Fruit fly (Drosophila melanogaster) whole organism, embryonic: ENCODE results near the gene ssp3.

Experiments used
- Abd-B ChIP-seq: fragments of 200-800 bp; sonication (Bioruptor generic); optimal IDR thresholded peaks from 2 replicates; lab custom pipeline; 2018; ENCODE audit warnings: missing biosample characterization, mild to moderate bottlenecking, missing genetic modification characterization, moderate library complexity
- CG10147 ChIP-seq: fragments of 200-800 bp; sonication (Bioruptor generic); optimal IDR thresholded peaks from 2 replicates; lab custom pipeline; 2019; ENCODE audit warnings: missing biosample characterization, mild to moderate bottlenecking, missing genetic modification characterization, moderate library complexity
- CG10274 ChIP-seq: fragments of 200-800 bp; sonication (Bioruptor generic); optimal IDR thresholded peaks from 3 replicates; lab custom pipeline; 2017; ENCODE audit warnings: missing biosample characterization, mild to moderate bottlenecking, missing genetic modification characterization
- CG10431 ChIP-seq: fragments of 200-800 bp; sonication (Bioruptor generic); optimal IDR thresholded peaks from 3 replicates; lab custom pipeline; 2018; ENCODE audit warnings: missing biosample characterization, mild to moderate bottlenecking, missing genetic modification characterization
- CG10462 ChIP-seq: fragments of 200-800 bp; sonication (Bioruptor generic); optimal IDR thresholded peaks from 2 replicates; lab custom pipeline; 2016; ENCODE audit warnings: missing biosample characterization, missing genetic modification characterization
- CG13424 ChIP-seq: fragments of 200-800 bp; sonication (Bioruptor generic); optimal IDR thresholded peaks from 2 replicates; lab custom pipeline; 2019; ENCODE audit warnings: missing biosample characterization, mild to moderate bottlenecking, missing genetic modification characterization, moderate library complexity
- CG15479 ChIP-seq: fragments of 200-800 bp; sonication (Bioruptor generic); optimal IDR thresholded peaks from 3 replicates; lab custom pipeline; 2019; ENCODE audit warnings: missing biosample characterization, mild to moderate bottlenecking, missing genetic modification characterization, moderate library complexity
- CG17328 ChIP-seq: fragments of 200-800 bp; sonication (Bioruptor generic); IDR thresholded peaks from 2 replicates; pipeline ENCODE4 v1.3.6; 2022; ENCODE audit warnings: missing biosample characterization, missing genetic modification characterization
- CG17912 ChIP-seq: fragments of 200-800 bp; sonication (Bioruptor generic); optimal IDR thresholded peaks from 2 replicates; lab custom pipeline; 2018; ENCODE audit warnings: missing biosample characterization, mild to moderate bottlenecking, missing genetic modification characterization
- CG18262 ChIP-seq: fragments of 200-800 bp; optimal IDR thresholded peaks from 3 replicates; lab custom pipeline; 2019; ENCODE audit warnings: missing biosample characterization, mild to moderate bottlenecking, missing genetic modification characterization, moderate library complexity
- CG2678 ChIP-seq: fragments of 200-800 bp; sonication (Bioruptor generic); optimal IDR thresholded peaks from 3 replicates; lab custom pipeline; 2019; ENCODE audit warnings: missing biosample characterization, mild to moderate bottlenecking, missing genetic modification characterization, moderate library complexity
- CG2875 ChIP-seq: fragments of 200-800 bp; sonication (Bioruptor generic); optimal IDR thresholded peaks from 2 replicates; lab custom pipeline; 2017; ENCODE audit warnings: missing biosample characterization, mild to moderate bottlenecking, missing genetic modification characterization, missing genetic modification reagents
- CG33557 ChIP-seq: fragments of 200-800 bp; sonication (Bioruptor generic); optimal IDR thresholded peaks from 2 replicates; lab custom pipeline; 2019; ENCODE audit warnings: missing biosample characterization, mild to moderate bottlenecking, missing genetic modification characterization, moderate library complexity
- CG43689 ChIP-seq: fragments of 200-800 bp; sonication (Bioruptor generic); IDR thresholded peaks from 2 replicates; pipeline ENCODE4 v1.3.6; 2022; ENCODE audit warnings: missing biosample characterization, missing genetic modification characterization
- CG6254 ChIP-seq: fragments of 200-800 bp; sonication (Bioruptor generic); optimal IDR thresholded peaks from 3 replicates; lab custom pipeline; 2017; ENCODE audit warnings: mild to moderate bottlenecking, missing biosample characterization, missing genetic modification reagents, missing genetic modification characterization
- CG8089 ChIP-seq: fragments of 200-800 bp; sonication (Bioruptor generic); optimal IDR thresholded peaks from 3 replicates; lab custom pipeline; 2016; ENCODE audit warnings: missing biosample characterization, missing genetic modification characterization
- CG9932 ChIP-seq: fragments of 200-800 bp; sonication (Bioruptor generic); IDR thresholded peaks from 2 replicates; pipeline ENCODE4 v1.3.6; 2022; ENCODE audit warnings: missing biosample characterization, missing genetic modification characterization
- Camta ChIP-seq: fragments of 200-800 bp; sonication (Bioruptor generic); optimal IDR thresholded peaks from 2 replicates; lab custom pipeline; 2016; ENCODE audit warnings: missing biosample characterization, missing genetic modification characterization
- CoRest ChIP-seq: fragments of 200-800 bp; sonication (Bioruptor generic); optimal IDR thresholded peaks from 3 replicates; lab custom pipeline; 2018; ENCODE audit warnings: missing biosample characterization, mild to moderate bottlenecking, missing genetic modification characterization, moderate library complexity
- HLH4C ChIP-seq: fragments of 200-800 bp; sonication (Bioruptor generic); IDR thresholded peaks from 3 replicates; pipeline ENCODE4 v1.3.6; 2022; ENCODE audit warnings: missing biosample characterization, missing genetic modification characterization; ENCODE audit not compliant: partially characterized antibody
- Hr3 ChIP-seq: fragments of 200-800 bp; sonication (Bioruptor generic); optimal IDR thresholded peaks from 3 replicates; lab custom pipeline; 2016; ENCODE audit warnings: missing biosample characterization, missing genetic modification characterization
- Lhr ChIP-seq: fragments of 200-800 bp; sonication (Bioruptor generic); optimal IDR thresholded peaks from 3 replicates; lab custom pipeline; 2017; ENCODE audit warnings: mild to moderate bottlenecking, missing biosample characterization, missing genetic modification reagents, missing genetic modification characterization
- NfI ChIP-seq: fragments of 200-800 bp; sonication (Bioruptor generic); optimal IDR thresholded peaks from 3 replicates; lab custom pipeline; 2018; ENCODE audit warnings: missing biosample characterization, mild to moderate bottlenecking, missing genetic modification characterization, moderate library complexity
- Oaz ChIP-seq: fragments of 200-800 bp; sonication (Bioruptor generic); IDR thresholded peaks from 2 replicates; pipeline ENCODE4 v1.3.6; 2022; ENCODE audit warnings: missing biosample characterization, missing genetic modification characterization
- Optix ChIP-seq: fragments of 200-800 bp; sonication (Bioruptor generic); IDR thresholded peaks from 3 replicates; pipeline ENCODE4 v1.3.6; 2022; ENCODE audit warnings: missing biosample characterization, missing genetic modification characterization
- Sin3A ChIP-seq: fragments of >200 bp; optimal IDR thresholded peaks from 2 replicates; lab custom pipeline; 2018
- Sry-δ ChIP-seq: fragments of 200-800 bp; sonication (Bioruptor generic); optimal IDR thresholded peaks from 2 replicates; lab custom pipeline; 2016; ENCODE audit warnings: missing biosample characterization, missing genetic modification characterization
- ab ChIP-seq: fragments of 200-800 bp; sonication (Bioruptor generic); optimal IDR thresholded peaks from 2 replicates; lab custom pipeline; 2016; ENCODE audit warnings: missing biosample characterization, missing genetic modification characterization
- ato ChIP-seq: fragments of 200-800 bp; sonication (Bioruptor generic); IDR thresholded peaks from 2 replicates; pipeline ENCODE4 v1.3.6; 2022; ENCODE audit warnings: missing biosample characterization, missing genetic modification characterization; ENCODE audit not compliant: partially characterized antibody
- btn ChIP-seq: fragments of 200-800 bp; sonication (Bioruptor generic); optimal IDR thresholded peaks from 2 replicates; lab custom pipeline; 2016; ENCODE audit warnings: missing biosample characterization, missing genetic modification characterization
- croc ChIP-seq: fragments of 200-800 bp; sonication (Bioruptor generic); conservative IDR thresholded peaks from 3 replicates; pipeline ENCODE4 v1.3.6; 2022; ENCODE audit warnings: missing biosample characterization, missing genetic modification characterization
- crol ChIP-seq: fragments of 200-800 bp; sonication (Bioruptor generic); IDR thresholded peaks from 2 replicates; pipeline ENCODE4 v1.3.6; 2022; ENCODE audit warnings: missing biosample characterization, missing genetic modification characterization
- cwo ChIP-seq: fragments of 200-800 bp; sonication (Bioruptor generic); optimal IDR thresholded peaks from 3 replicates; lab custom pipeline; 2017; ENCODE audit warnings: missing biosample characterization, missing genetic modification characterization, mild to moderate bottlenecking, moderate library complexity, missing genetic modification reagents
- esg ChIP-seq: fragments of 200-800 bp; sonication (Bioruptor generic); conservative IDR thresholded peaks from 2 replicates; pipeline ENCODE4 v1.3.6; 2022; ENCODE audit warnings: missing biosample characterization, missing genetic modification characterization
- fd96Cb ChIP-seq: fragments of 200-800 bp; sonication (Bioruptor generic); optimal IDR thresholded peaks from 2 replicates; lab custom pipeline; 2018; ENCODE audit warnings: missing biosample characterization, mild to moderate bottlenecking, missing genetic modification characterization, moderate library complexity
- grau ChIP-seq: fragments of 200-800 bp; optimal IDR thresholded peaks from 3 replicates; lab custom pipeline; 2019; ENCODE audit warnings: missing biosample characterization, mild to moderate bottlenecking, missing genetic modification characterization, moderate library complexity
- lola ChIP-seq, 3 experiments: fragments of >200 bp in 2 of 3; fragments of 200-800 bp in 1 of 3; sonication (Bioruptor generic) in 1 of 3; optimal IDR thresholded peaks; 2 replicates each; lab custom pipeline; 2017 to 2019; ENCODE audit warnings: missing biosample characterization in 3 of 3, missing genetic modification characterization in 3 of 3, mild to moderate bottlenecking in 1 of 3, moderate library complexity in 1 of 3
- nau ChIP-seq: fragments of 200-800 bp; sonication (Bioruptor generic); optimal IDR thresholded peaks from 3 replicates; lab custom pipeline; 2017; ENCODE audit warnings: missing biosample characterization, mild to moderate bottlenecking, missing genetic modification characterization, missing genetic modification reagents
- otp ChIP-seq: fragments of 200-800 bp; sonication (Bioruptor generic); IDR thresholded peaks from 3 replicates; pipeline ENCODE4, ENCODE4 v1.3.6; 2022; ENCODE audit warnings: missing biosample characterization, missing genetic modification characterization
- p53 ChIP-seq: fragments of 200-800 bp; sonication (Bioruptor generic); optimal IDR thresholded peaks from 2 replicates; lab custom pipeline; 2016; ENCODE audit warnings: missing biosample characterization, missing genetic modification characterization
- pfk ChIP-seq: fragments of 200-800 bp; sonication (Bioruptor generic); optimal IDR thresholded peaks from 2 replicates; lab custom pipeline; 2018; ENCODE audit warnings: missing biosample characterization, mild to moderate bottlenecking, missing genetic modification characterization, moderate library complexity
- psq ChIP-seq: fragments of 200-800 bp; sonication (Bioruptor generic); optimal IDR thresholded peaks from 2 replicates; lab custom pipeline; 2017; ENCODE audit warnings: missing biosample characterization, missing genetic modification characterization
- pzg ChIP-seq: fragments of 200-800 bp; sonication (Bioruptor generic); optimal IDR thresholded peaks from 3 replicates; lab custom pipeline; 2018; ENCODE audit warnings: missing biosample characterization, mild to moderate bottlenecking, missing genetic modification characterization, moderate library complexity
- salm ChIP-seq: fragments of 200-800 bp; sonication (Bioruptor generic); optimal IDR thresholded peaks from 2 replicates; lab custom pipeline; 2018; ENCODE audit warnings: missing biosample characterization, mild to moderate bottlenecking, missing genetic modification characterization
- scrt ChIP-seq: fragments of 200-800 bp; sonication (Bioruptor generic); optimal IDR thresholded peaks from 2 replicates; lab custom pipeline; 2018; ENCODE audit warnings: missing biosample characterization, mild to moderate bottlenecking, missing genetic modification characterization, moderate library complexity
- sens-2 ChIP-seq: fragments of 200-800 bp; sonication (Bioruptor generic); IDR thresholded peaks from 2 replicates; pipeline ENCODE4 v1.3.6; 2022; ENCODE audit warnings: missing biosample characterization, missing genetic modification characterization
- slou ChIP-seq: fragments of 200-800 bp; sonication (Bioruptor generic); optimal IDR thresholded peaks from 3 replicates; lab custom pipeline; 2016; ENCODE audit warnings: missing biosample characterization, missing genetic modification characterization
- slp2 ChIP-seq: fragments of 200-800 bp; sonication (Bioruptor generic); optimal IDR thresholded peaks from 2 replicates; lab custom pipeline; 2016; ENCODE audit warnings: missing biosample characterization, missing genetic modification characterization
- sob ChIP-seq: fragments of 200-800 bp; sonication (Bioruptor generic); IDR thresholded peaks from 2 replicates; pipeline ENCODE4 v1.3.6; 2022; ENCODE audit warnings: missing biosample characterization, missing genetic modification characterization
- tin ChIP-seq: fragments of 200-800 bp; sonication (Bioruptor generic); optimal IDR thresholded peaks from 3 replicates; lab custom pipeline; 2016; ENCODE audit warnings: missing biosample characterization, missing genetic modification characterization
- vvl ChIP-seq: fragments of 200-800 bp; sonication (Bioruptor generic); IDR thresholded peaks from 2 replicates; pipeline ENCODE4 v1.3.6; 2022; ENCODE audit warnings: missing biosample characterization, missing genetic modification characterization

The ssp3 gene

DNA sequence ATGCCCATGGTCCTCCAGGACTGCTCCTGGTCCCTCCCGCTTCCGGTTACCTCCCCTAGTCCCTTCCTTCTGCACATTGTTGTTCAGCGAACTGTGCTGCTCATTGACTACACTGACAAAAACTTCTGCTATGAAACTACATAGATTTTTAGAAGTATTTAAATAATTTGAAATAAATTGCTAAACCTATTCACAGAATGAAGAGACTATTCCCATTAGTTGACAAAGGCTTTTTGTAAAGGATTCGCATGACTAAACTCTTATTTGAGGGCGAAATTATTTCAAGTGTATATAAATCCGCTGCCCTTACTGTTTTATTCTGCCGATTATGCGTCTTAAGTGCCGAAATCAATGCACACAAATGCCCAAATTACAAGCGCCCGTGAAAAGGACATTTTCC, 22.5 kb downstream of the ssp3 start (continued):
- TF ChIP-seq p53 (GFP tag; lab: Kevin White, UChicago) (no peak), croc (GFP tag; lab: Robert Waterston, UW) (no peak), CG10462 (GFP tag; lab: Kevin White, UChicago) (peak; percentile 30), Lhr (GFP tag; lab: Kevin White, UChicago) (peak; percentile 9), psq (GFP tag; lab: Kevin White, UChicago) (no peak), Oaz (no peak), slp2 (GFP tag; lab: Kevin White, UChicago) (no peak), Optix (GFP tag; lab: Robert Waterston, UW) (no peak), CG10274 (no peak), CG8089 (GFP tag; lab: Kevin White, UChicago) (no peak), salm (tag; lab: Kevin White, UChicago) (peak; percentile 15), HLH4C (GFP tag; lab: Robert Waterston, UW) (no peak), sens-2 (GFP tag; lab: Robert Waterston, UW) (peak; percentile 25; the same call in 1 of the 2 replicates), CoRest (peak; percentile 40), CG43689 (GFP tag; lab: Robert Waterston, UW) (no peak), CG2678 (tag; lab: Kevin White, UChicago) (peak; percentile 57), ato (GFP tag; lab: Robert Waterston, UW) (no peak), grau (tag; lab: Kevin White, UChicago) (peak; percentile 50), CG18262 (tag; lab: Kevin White, UChicago) (peak; percentile 79), crol (no peak), sob (GFP tag; lab: Robert Waterston, UW) (peak; percentile 44; the same call in 1 of the 2 replicates), btn (GFP tag; lab: Kevin White, UChicago) (peak; percentile 47), cwo (GFP tag; lab: Kevin White, UChicago) (no peak), NfI (GFP tag; lab: Kevin White, UChicago) (no peak), Sin3A (lab: Kevin White, UChicago) (no peak), ab (no peak), vvl (GFP tag; lab: Robert Waterston, UW) (peak; percentile 57; the same call in 1 of the 2 replicates), scrt (GFP tag; lab: Kevin White, UChicago) (no peak), CG10147 (GFP tag; lab: Kevin White, UChicago) (no peak), slou (no peak), pzg (no peak), esg (GFP tag; lab: Robert Waterston, UW) (no peak), Sry-δ (GFP tag; lab: Kevin White, UChicago) (no peak), lola (GFP tag; optimal IDR thresholded peaks at IDR 0.05; lab: Kevin White, UChicago) (peak in 1 of 3 experiments; percentile 81), CG13424 (tag; lab: Kevin White, UChicago) (peak; percentile 43), CG10431 (no peak), CG33557 (peak; percentile 48), Camta (GFP tag; lab: Kevin White, UChicago) (peak; percentile 21), nau (no peak), otp (GFP tag; lab: Robert Waterston, UW) (peak; percentile 52; the same call in 1 of the 3 replicates), pfk (no peak), Hr3 (GFP tag; lab: Kevin White, UChicago) (peak; percentile 25), CG6254 (GFP tag; lab: Kevin White, UChicago) (peak; percentile 57), Abd-B (no peak), CG17912 (no peak), fd96Cb (tag; lab: Kevin White, UChicago) (peak; percentile 57), CG17328 (GFP tag; lab: Robert Waterston, UW) (peak; percentile 52), tin (peak; percentile 48), CG9932 (GFP tag; lab: Robert Waterston, UW) (no peak), CG2875 (GFP tag; lab: Kevin White, UChicago) (peak; percentile 42), CG15479 (GFP tag; lab: Kevin White, UChicago) (peak; percentile 13)
